Worm (Caenorhabditis elegans): ENCODE data around the gene srh-74.

DNA sequence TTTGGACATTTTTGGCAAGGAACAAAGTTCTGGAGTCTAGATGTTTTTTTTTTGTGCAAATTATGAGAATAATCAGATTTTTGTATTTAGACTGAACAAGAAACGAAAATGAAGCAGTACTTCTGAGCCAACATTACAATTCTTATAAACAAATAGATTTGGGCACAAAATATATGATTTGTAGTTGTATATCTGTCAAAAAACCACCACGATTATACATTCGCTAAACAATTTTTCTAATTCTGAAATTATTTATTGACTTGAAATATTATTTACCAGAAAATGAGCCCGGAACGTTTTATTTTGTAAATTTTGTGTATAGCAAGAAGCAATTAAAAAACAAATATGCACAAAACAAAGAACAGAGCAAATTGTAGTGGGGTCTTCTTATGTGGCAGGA is 22.9 kb upstream of the srh-74 start:
- TF ChIP-seq unc-130 (GFP tag; optimal IDR thresholded peaks at IDR 0.05) (no peak), unc-62 (GFP tag; optimal IDR thresholded peaks at IDR 0.05) (no peak), aptf-2 (GFP tag; conservative IDR thresholded peaks at IDR 0.05) (no peak), pbrm-1 (GFP tag; IDR thresholded peaks at IDR 0.05) (no peak), ztf-28 (GFP tag; IDR thresholded peaks at IDR 0.05) (no peak)
